Fruit fly (Drosophila melanogaster) whole organism, wandering third instar larva: ENCODE measurements around the gene CG8958.
A peak's percentile ranks its signal among the peaks of the same experiment; 100 is the strongest.

Experiments used
- Dfd ChIP-seq: fragments of >200 bp; optimal IDR thresholded peaks from 2 replicates; lab custom pipeline; 2017; ENCODE audit warnings: missing biosample characterization, missing genetic modification characterization
- Jra ChIP-seq: sonication (Bioruptor generic); optimal IDR thresholded peaks from 2 replicates; lab custom pipeline; 2016; ENCODE audit warnings: missing biosample characterization, missing genetic modification characterization
- Myc ChIP-seq: fragments of >200 bp; optimal IDR thresholded peaks from 2 replicates; lab custom pipeline; 2017
- OdsH ChIP-seq: fragments of 200-800 bp; sonication (Bioruptor generic); optimal IDR thresholded peaks from 2 replicates; lab custom pipeline; 2016; ENCODE audit warnings: missing biosample characterization, mild to moderate bottlenecking, missing genetic modification characterization
- dl ChIP-seq, 2 experiments: fragments of 175-275, 200-275 bp in 1 of 2; fragments of 200-275 bp in 1 of 2; sonication (Bioruptor generic); optimal IDR thresholded peaks; lab custom pipeline; 2018; ENCODE audit warnings: mild to moderate bottlenecking in 2 of 2, missing biosample characterization in 2 of 2, missing genetic modification characterization in 2 of 2, moderate library complexity in 2 of 2; ENCODE audit not compliant: partially characterized antibody in 2 of 2, insufficient read depth in 1 of 2
- fru ChIP-seq: fragments of 200-800 bp; sonication (Bioruptor generic); optimal IDR thresholded peaks from 3 replicates; lab custom pipeline; 2016; ENCODE audit warnings: missing biosample characterization, mild to moderate bottlenecking, missing genetic modification characterization
- h ChIP-seq: fragments of 200-800 bp; sonication (Bioruptor generic); optimal IDR thresholded peaks from 3 replicates; lab custom pipeline; 2016; ENCODE audit warnings: missing biosample characterization, mild to moderate bottlenecking, missing genetic modification characterization
- jim ChIP-seq: fragments of 175-275, 200-325 bp; sonication (Bioruptor generic); optimal IDR thresholded peaks from 2 replicates; lab custom pipeline; 2016; ENCODE audit warnings: missing biosample characterization, mild to moderate bottlenecking, missing genetic modification characterization
- pan ChIP-seq: fragments of >200 bp; optimal IDR thresholded peaks from 2 replicates; lab custom pipeline; 2017
- psq ChIP-seq: fragments of 200-800 bp; sonication (Bioruptor generic); optimal IDR thresholded peaks from 3 replicates; lab custom pipeline; 2017; ENCODE audit warnings: missing biosample characterization, mild to moderate bottlenecking, missing genetic modification characterization, moderate library complexity
- sage ChIP-seq: fragments of 200-800 bp; sonication (Bioruptor generic); optimal IDR thresholded peaks from 2 replicates; lab custom pipeline; 2016; ENCODE audit warnings: missing biosample characterization, mild to moderate bottlenecking, missing genetic modification characterization
- woc ChIP-seq: sonication (Bioruptor generic); optimal IDR thresholded peaks from 2 replicates; lab custom pipeline; 2016; ENCODE audit warnings: missing biosample characterization, mild to moderate bottlenecking, missing genetic modification characterization

- TF ChIP-seq Dfd (GFP tag; lab: Kevin White, UChicago) = no peak
- no peak for TF ChIP-seq psq (GFP tag; lab: Kevin White, UChicago)
- TF ChIP-seq fru = no peak
- TF ChIP-seq dl (GFP tag; optimal IDR thresholded peaks at IDR 0.05; lab: Kevin White, UChicago; ENCODE audit: insufficient read depth in 1 of 2, partially characterized antibody in 2 of 2) = no peak
- TF ChIP-seq OdsH (GFP tag; lab: Kevin White, UChicago) = no peak
- no peak for TF ChIP-seq pan (lab: Kevin White, UChicago)
- TF ChIP-seq Myc = no peak
- TF ChIP-seq h (GFP tag; lab: Kevin White, UChicago) = no peak
- peak; percentile 11 for TF ChIP-seq Jra (GFP tag; lab: Kevin White, UChicago)
- no peak for TF ChIP-seq jim (GFP tag; lab: Kevin White, UChicago)
- no peak for TF ChIP-seq sage (GFP tag; lab: Kevin White, UChicago)
- TF ChIP-seq woc (GFP tag; lab: Kevin White, UChicago) = no peak
Observed at dm6 chrX:16073375-16073982, 9.6 kb upstream of the CG8958 start, which contains the start of gene Nipsnap.
